Fruit fly (Drosophila melanogaster) whole organism, pupa: Measurements from ENCODE around the gene glob3.

Experiments
- CG10348 ChIP-seq: fragments of 200-800 bp; sonication (Bioruptor generic); IDR thresholded peaks from 2 replicates; pipeline ENCODE4 v1.3.6; 2022; ENCODE audit warnings: missing biosample characterization, missing genetic modification characterization
- CG12605 ChIP-seq: fragments of 200-800 bp; sonication (Bioruptor generic); IDR thresholded peaks from 2 replicates; pipeline ENCODE4 v1.3.6; 2022; ENCODE audit warnings: missing biosample characterization, missing genetic modification characterization
- CG13204 ChIP-seq: fragments of 200-800 bp; sonication (Bioruptor generic); optimal IDR thresholded peaks from 2 replicates; lab custom pipeline; 2018; ENCODE audit warnings: missing biosample characterization, mild to moderate bottlenecking, missing genetic modification characterization, moderate library complexity
- CG14655 ChIP-seq: fragments of 200-800 bp; sonication (Bioruptor generic); optimal IDR thresholded peaks from 3 replicates; lab custom pipeline; 2017; ENCODE audit warnings: mild to moderate bottlenecking, missing biosample characterization, missing genetic modification reagents, missing genetic modification characterization
- CG15710 ChIP-seq: fragments of 200-800 bp; sonication (Bioruptor generic); optimal IDR thresholded peaks from 2 replicates; lab custom pipeline; 2018; ENCODE audit warnings: missing biosample characterization, mild to moderate bottlenecking, missing genetic modification characterization, moderate library complexity
- CG17806 ChIP-seq: fragments of 200-800 bp; sonication (Bioruptor generic); optimal IDR thresholded peaks from 2 replicates; lab custom pipeline; 2018; ENCODE audit warnings: missing biosample characterization, mild to moderate bottlenecking, missing genetic modification characterization, moderate library complexity
- CG32121 ChIP-seq: fragments of 200-800 bp; sonication (Bioruptor generic); IDR thresholded peaks from 2 replicates; pipeline ENCODE4 v1.3.6; 2022; ENCODE audit warnings: missing biosample characterization, missing genetic modification characterization
- CG34367 ChIP-seq: fragments of 200-800 bp; sonication (Bioruptor generic); optimal IDR thresholded peaks from 2 replicates; lab custom pipeline; 2018; ENCODE audit warnings: missing biosample characterization, mild to moderate bottlenecking, missing genetic modification characterization
- CG4496 ChIP-seq: fragments of 200-800 bp; sonication (Bioruptor generic); IDR thresholded peaks from 3 replicates; pipeline ENCODE4 v1.3.6; 2022; ENCODE audit warnings: missing biosample characterization, missing genetic modification characterization
- CG8159 ChIP-seq: fragments of 200-800 bp; sonication (Bioruptor generic); optimal IDR thresholded peaks from 3 replicates; lab custom pipeline; 2018; ENCODE audit warnings: missing biosample characterization, mild to moderate bottlenecking, missing genetic modification characterization, moderate library complexity
- CG8301 ChIP-seq: fragments of 200-800 bp; sonication (Bioruptor generic); optimal IDR thresholded peaks from 2 replicates; lab custom pipeline; 2018; ENCODE audit warnings: missing biosample characterization, mild to moderate bottlenecking, missing genetic modification characterization
- CG9948 ChIP-seq: fragments of 200-800 bp; sonication (Bioruptor generic); optimal IDR thresholded peaks from 2 replicates; lab custom pipeline; 2018; ENCODE audit warnings: missing biosample characterization, mild to moderate bottlenecking, missing genetic modification characterization, moderate library complexity
- D1 ChIP-seq: fragments of 200-800 bp; sonication (Bioruptor generic); optimal IDR thresholded peaks from 2 replicates; lab custom pipeline; 2018; ENCODE audit warnings: missing biosample characterization, mild to moderate bottlenecking, missing genetic modification characterization, moderate library complexity
- EcR ChIP-seq: fragments of 200-800 bp; sonication (Bioruptor generic); optimal IDR thresholded peaks from 3 replicates; lab custom pipeline; 2019; ENCODE audit warnings: missing biosample characterization, missing genetic modification characterization, mild to moderate bottlenecking, moderate library complexity, missing genetic modification reagents
- Ets98B ChIP-seq: fragments of 200-800 bp; sonication (Bioruptor generic); IDR thresholded peaks from 2 replicates; pipeline ENCODE4 v1.3.6; 2022; ENCODE audit warnings: missing biosample characterization, missing genetic modification characterization
- Pif1A ChIP-seq: fragments of 200-800 bp; sonication (Bioruptor generic); optimal IDR thresholded peaks from 3 replicates; lab custom pipeline; 2016; ENCODE audit warnings: missing biosample characterization, missing genetic modification characterization
- Pif1B ChIP-seq: fragments of 200-800 bp; sonication (Bioruptor generic); optimal IDR thresholded peaks from 3 replicates; lab custom pipeline; 2016; ENCODE audit warnings: missing biosample characterization, missing genetic modification characterization
- Snoo ChIP-seq: fragments of 200-800 bp; sonication (Bioruptor generic); optimal IDR thresholded peaks from 3 replicates; lab custom pipeline; 2017; ENCODE audit warnings: missing biosample characterization, mild to moderate bottlenecking, missing genetic modification characterization, inconsistent platforms
- fd96Ca ChIP-seq: fragments of 200-800 bp; sonication (Bioruptor generic); IDR thresholded peaks from 3 replicates; pipeline ENCODE4 v1.3.6; 2022; ENCODE audit warnings: missing biosample characterization, missing genetic modification characterization
- gl ChIP-seq: fragments of 200-800 bp; sonication (Bioruptor generic); optimal IDR thresholded peaks from 2 replicates; lab custom pipeline; 2018; ENCODE audit warnings: missing biosample characterization, mild to moderate bottlenecking, missing genetic modification characterization
- rn ChIP-seq: fragments of 200-800 bp; sonication (Bioruptor generic); IDR thresholded peaks from 2 replicates; pipeline ENCODE4 v1.3.6; 2022; ENCODE audit warnings: missing biosample characterization, missing genetic modification characterization

glob3 gene

dm6 chr3R:5829762-5830161 lies at the start of gene glob3:
glob3 (plus strand) TSS chr3R:5830062.
- TF ChIP-seq CG32121, result no peak
- TF ChIP-seq Snoo (tag; lab: Kevin White, UChicago), result no peak
- TF ChIP-seq Ets98B (GFP tag; lab: Robert Waterston, UW), result no peak
- TF ChIP-seq CG10348 (GFP tag; lab: Robert Waterston, UW), result no peak
- TF ChIP-seq Pif1B (GFP tag; lab: Kevin White, UChicago), result no peak
- no peak for TF ChIP-seq CG8159
- TF ChIP-seq CG15710 (tag; lab: Kevin White, UChicago), result no peak
- TF ChIP-seq gl (tag; lab: Kevin White, UChicago), result no peak
- TF ChIP-seq CG13204 (GFP tag; lab: Kevin White, UChicago), result no peak
- TF ChIP-seq Pif1A, result no peak
- no peak for TF ChIP-seq EcR (GFP tag; lab: Kevin White, UChicago)
- TF ChIP-seq CG12605, result no peak
- TF ChIP-seq D1 (tag; lab: Kevin White, UChicago), result no peak
- no peak for TF ChIP-seq rn

DNA sequence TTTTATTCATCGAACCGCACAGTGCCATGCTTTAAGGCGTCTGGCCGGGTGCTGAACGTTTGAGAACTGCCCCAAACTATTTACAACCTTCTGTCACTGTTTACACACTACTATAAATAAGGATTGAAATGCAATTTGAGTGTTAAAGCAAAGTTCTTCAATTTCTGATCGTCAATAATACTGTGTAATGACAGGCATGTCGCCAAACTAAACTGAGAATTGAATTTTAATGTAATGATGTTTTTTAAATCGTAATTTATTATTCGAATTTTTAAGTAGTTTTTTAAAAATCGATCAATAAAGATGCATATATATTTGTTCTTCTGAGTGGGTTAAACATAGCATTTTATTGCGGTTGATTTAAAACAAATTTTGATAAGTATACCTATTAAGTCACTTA lies 48.9 kb upstream of the glob3 start, which contains the start of gene CG2082:
Gene CG2082 (minus strand): TSS at position 101 of the 400 bp plus-strand sequence.
- TF ChIP-seq CG14655 (GFP tag; lab: Kevin White, UChicago), result no peak

- TF ChIP-seq CG17806 (tag; lab: Kevin White, UChicago), result no peak
- TF ChIP-seq gl (tag; lab: Kevin White, UChicago), result no peak
- TF ChIP-seq CG12605, result no peak
- no peak for TF ChIP-seq CG9948 (tag; lab: Kevin White, UChicago)
- TF ChIP-seq D1 (tag; lab: Kevin White, UChicago), result no peak
- TF ChIP-seq CG15710 (tag; lab: Kevin White, UChicago), result no peak
- TF ChIP-seq CG14655 (GFP tag; lab: Kevin White, UChicago), result no peak
- no peak for TF ChIP-seq Pif1B (GFP tag; lab: Kevin White, UChicago)
- no peak for TF ChIP-seq rn
- TF ChIP-seq CG10348 (GFP tag; lab: Robert Waterston, UW), result no peak
- no peak for TF ChIP-seq fd96Ca
- no peak for TF ChIP-seq Snoo (tag; lab: Kevin White, UChicago)
- TF ChIP-seq CG8301 (tag; lab: Kevin White, UChicago), result no peak
- TF ChIP-seq, all 21 proteins: peak for 0
Measured at dm6 chr3R:5781462-5781861, 48.4 kb upstream of the glob3 start, which contains the start of gene kat-60L1. kat-60L1 (plus strand) TSS chr3R:5781762.

- TF ChIP-seq Snoo (tag; lab: Kevin White, UChicago), result peak; percentile 70
- no peak for TF ChIP-seq CG13204 (GFP tag; lab: Kevin White, UChicago)
- TF ChIP-seq CG12605, result no peak
- no peak for TF ChIP-seq EcR (GFP tag; lab: Kevin White, UChicago)
- peak; percentile 49 for TF ChIP-seq CG34367 (tag; lab: Kevin White, UChicago)
- TF ChIP-seq gl (tag; lab: Kevin White, UChicago), result peak; percentile 3
- TF ChIP-seq CG9948 (tag; lab: Kevin White, UChicago), result peak; percentile 54
- peak; percentile 64; the same call in 2 of the 3 replicates for TF ChIP-seq fd96Ca
- peak; percentile 63 for TF ChIP-seq Pif1B (GFP tag; lab: Kevin White, UChicago)
- TF ChIP-seq CG4496 (GFP tag; lab: Robert Waterston, UW), result peak; percentile 68
- no peak; the same call in 1 of the 2 replicates for TF ChIP-seq rn
- TF ChIP-seq CG10348 (GFP tag; lab: Robert Waterston, UW), result no peak
- peak; percentile 66 for TF ChIP-seq CG15710 (tag; lab: Kevin White, UChicago)
- TF ChIP-seq CG8301 (tag; lab: Kevin White, UChicago), result peak; percentile 61
- TF ChIP-seq CG32121, result no peak
- TF ChIP-seq Pif1A, result peak; percentile 79
- peak; percentile 71 for TF ChIP-seq CG8159
- no peak for TF ChIP-seq D1 (tag; lab: Kevin White, UChicago)
- peak; percentile 41 for TF ChIP-seq CG17806 (tag; lab: Kevin White, UChicago)
- peak; percentile 56; the same call in 1 of the 2 replicates for TF ChIP-seq Ets98B (GFP tag; lab: Robert Waterston, UW)
- peak; percentile 71 for TF ChIP-seq CG14655 (GFP tag; lab: Kevin White, UChicago)
Measured at dm6 chr3R:5789025-5789953, 40.6 kb upstream of the glob3 start, which contains the start of the genes Hat1 and Rpn5. Hat1 (minus strand) TSS chr3R:5789384. Rpn5 (plus strand) TSS chr3R:5789493.

- TF ChIP-seq CG10348 (GFP tag; lab: Robert Waterston, UW) (peak; percentile 97), Pif1B (GFP tag; lab: Kevin White, UChicago) (peak; percentile 99), CG8301 (tag; lab: Kevin White, UChicago) (peak; percentile 99), CG12605 (peak; percentile 98), D1 (tag; lab: Kevin White, UChicago) (no peak), gl (tag; lab: Kevin White, UChicago) (peak; percentile 98), Ets98B (GFP tag; lab: Robert Waterston, UW) (peak; percentile 98), Snoo (tag; lab: Kevin White, UChicago) (peak; percentile 99), Pif1A (peak; percentile 99), EcR (GFP tag; lab: Kevin White, UChicago) (peak; percentile 63), CG13204 (GFP tag; lab: Kevin White, UChicago) (peak; percentile 92), CG9948 (tag; lab: Kevin White, UChicago) (peak; percentile 99), CG34367 (tag; lab: Kevin White, UChicago) (peak; percentile 99), CG15710 (tag; lab: Kevin White, UChicago) (peak; percentile 99), CG32121 (peak; percentile 99), fd96Ca (peak; percentile 99), rn (peak; percentile 96), CG8159 (peak; percentile 99), CG4496 (GFP tag; lab: Robert Waterston, UW) (peak; percentile 99), CG17806 (tag; lab: Kevin White, UChicago) (peak; percentile 99), CG14655 (GFP tag; lab: Kevin White, UChicago) (peak; percentile 99)
- TF ChIP-seq, all 21 proteins: peak for 20
Measured at dm6 chr3R:5791497-5791896, 38.4 kb upstream of the glob3 start, which contains the start of gene Hpf1. Hpf1 (plus strand) TSS chr3R:5791879.
